Fruit fly (Drosophila melanogaster): ENCODE results near the gene CG14074.

Gene CG14074

dm6 chr3L:18898770-18899278 is 32.8 kb downstream of the CG14074 start, which contains the start of gene RpL26 (continued):
- peak; percentile 34; the same call in 1 of the 2 replicates for TF ChIP-seq wor (GFP tag; IDR thresholded peaks at IDR 0.05)
- TF ChIP-seq nmo (GFP tag; optimal IDR thresholded peaks at IDR 0.05) = peak; percentile 92
- TF ChIP-seq NFAT (GFP tag; IDR thresholded peaks at IDR 0.05) = peak; percentile 76
- TF ChIP-seq tx (GFP tag; optimal IDR thresholded peaks at IDR 0.05) = peak; percentile 85
- TF ChIP-seq eyg (GFP tag; optimal IDR thresholded peaks at IDR 0.05) = peak; percentile 20
- TF ChIP-seq CG3847 (GFP tag; IDR thresholded peaks at IDR 0.05) = peak; percentile 89
- peak; percentile 78 for TF ChIP-seq CG1602 (GFP tag; optimal IDR thresholded peaks at IDR 0.05)
- TF ChIP-seq ftz-f1 (GFP tag; optimal IDR thresholded peaks at IDR 0.05) = no peak
- TF ChIP-seq bbx (GFP tag; IDR thresholded peaks at IDR 0.05; ENCODE audit: partially characterized antibody) = peak; percentile 85
- TF ChIP-seq Side (GFP tag; optimal IDR thresholded peaks at IDR 0.05) = peak; percentile 71
- TF ChIP-seq dati (GFP tag; IDR thresholded peaks at IDR 0.05) = no peak
- peak; percentile 56 for TF ChIP-seq CG17186 (GFP tag; optimal IDR thresholded peaks at IDR 0.05)
- TF ChIP-seq CG16779 (GFP tag; IDR thresholded peaks at IDR 0.05) = 0 out of 2 replicates have a peak, but pooled peaks have one; percentile 12
- TF ChIP-seq CG13123 (GFP tag; optimal IDR thresholded peaks at IDR 0.05) = peak; percentile 64
- TF ChIP-seq twi (tag; optimal IDR thresholded peaks at IDR 0.05) = peak; percentile 77
- peak; percentile 78 for TF ChIP-seq CG33213 (GFP tag; optimal IDR thresholded peaks at IDR 0.05)
- peak; percentile 97 for TF ChIP-seq sens (GFP tag)
- TF ChIP-seq C15 (GFP tag; IDR thresholded peaks at IDR 0.05) = no peak
- TF ChIP-seq Hey (tag; optimal IDR thresholded peaks at IDR 0.05) = no peak
- TF ChIP-seq Doc3 (GFP tag; IDR thresholded peaks at IDR 0.05; ENCODE audit: partially characterized antibody) = peak; percentile 97
- peak; percentile 60 for TF ChIP-seq croc (GFP tag; conservative IDR thresholded peaks at IDR 0.05)
- TF ChIP-seq Ssrp (tag; optimal IDR thresholded peaks at IDR 0.05) = peak; percentile 64
- peak; percentile 60 for TF ChIP-seq odd (GFP tag; optimal IDR thresholded peaks at IDR 0.05)
- peak; percentile 72 for TF ChIP-seq Bteb2 (GFP tag; optimal IDR thresholded peaks at IDR 0.05)
- peak; percentile 80 for TF ChIP-seq gem (tag; optimal IDR thresholded peaks at IDR 0.05)
- TF ChIP-seq crp (GFP tag; optimal IDR thresholded peaks at IDR 0.05) = peak in 1 of 2 experiments; percentile 54
- peak; percentile 93 for TF ChIP-seq Bgb (GFP tag; IDR thresholded peaks at IDR 0.05; ENCODE audit: partially characterized antibody)
- 0 out of 2 replicates have a peak, but pooled peaks have one; percentile 19 for TF ChIP-seq Ada2b (GFP tag; IDR thresholded peaks at IDR 0.05)
- TF ChIP-seq lab (GFP tag; optimal IDR thresholded peaks at IDR 0.05) = no peak
- no peak for TF ChIP-seq sd (tag; optimal IDR thresholded peaks at IDR 0.05)
- TF ChIP-seq GATAe (GFP tag; conservative IDR thresholded peaks at IDR 0.05) = peak; percentile 67
- peak; percentile 74 for TF ChIP-seq CG17385 (GFP tag; optimal IDR thresholded peaks at IDR 0.05)
- TF ChIP-seq Elba2 (GFP tag; optimal IDR thresholded peaks at IDR 0.05) = peak; percentile 71
- TF ChIP-seq CG8944 (GFP tag; optimal IDR thresholded peaks at IDR 0.05) = peak; percentile 86
- TF ChIP-seq prd (optimal IDR thresholded peaks at IDR 0.05) = no peak
- TF ChIP-seq prd (GFP tag; IDR thresholded peaks at IDR 0.05) = peak; percentile 82
- TF ChIP-seq oc (tag; optimal IDR thresholded peaks at IDR 0.05) = no peak
- TF ChIP-seq zfh1 (GFP tag; IDR thresholded peaks at IDR 0.05) = no peak; the same call in 2 of the 3 replicates
- no peak for TF ChIP-seq Hmr (GFP tag; optimal IDR thresholded peaks at IDR 0.05)
- peak; percentile 87 for TF ChIP-seq sug (tag; optimal IDR thresholded peaks at IDR 0.05)
- peak; percentile 11 for TF ChIP-seq CG5245 (GFP tag; optimal IDR thresholded peaks at IDR 0.05)
- TF ChIP-seq gcm (GFP tag; optimal IDR thresholded peaks at IDR 0.05) = peak; percentile 42
- TF ChIP-seq TFAM (GFP tag; optimal IDR thresholded peaks at IDR 0.05) = no peak
- TF ChIP-seq CG4424 (GFP tag; optimal IDR thresholded peaks at IDR 0.05) = peak; percentile 58
- TF ChIP-seq slp2 (GFP tag; optimal IDR thresholded peaks at IDR 0.05) = peak; percentile 79
- TF ChIP-seq CG11695 (GFP tag; IDR thresholded peaks at IDR 0.05) = peak; percentile 64; the same call in 1 of the 3 replicates
- peak; percentile 90 for TF ChIP-seq pho (GFP tag; optimal IDR thresholded peaks at IDR 0.05)
- TF ChIP-seq CG31365 (tag; optimal IDR thresholded peaks at IDR 0.05) = peak; percentile 29
- no peak for TF ChIP-seq gsb-n (tag; optimal IDR thresholded peaks at IDR 0.05)
- TF ChIP-seq CG16815 (GFP tag; optimal IDR thresholded peaks at IDR 0.05) = peak; percentile 65
- peak; percentile 46 for TF ChIP-seq stwl (tag; optimal IDR thresholded peaks at IDR 0.05)
